Worm (Caenorhabditis elegans) whole organism, L3 larva: Measurements from ENCODE around the gene F08D12.12.

Experiments used
- ama-1 ChIP-seq: fragments of 150-350 bp; optimal IDR thresholded peaks from 2 replicates; lab custom pipeline; 2018
- ceh-28 ChIP-seq: fragments of 150-350 bp; optimal IDR thresholded peaks from 2 replicates; lab custom pipeline; 2014; ENCODE audit warnings: missing biosample characterization, missing genetic modification reagents, missing genetic modification characterization
- elt-1 ChIP-seq: fragments of 150-350 bp; optimal IDR thresholded peaks from 2 replicates; lab custom pipeline; 2014; ENCODE audit warnings: missing biosample characterization, missing genetic modification characterization
- hmg-11 ChIP-seq: sonication (generic microtip); optimal IDR thresholded peaks from 2 replicates; lab custom pipeline; 2016; ENCODE audit warnings: missing genetic modification characterization, missing compliant biosample characterization
- jun-1 ChIP-seq: fragments of 150-350 bp; optimal IDR thresholded peaks from 2 replicates; lab custom pipeline; 2014; ENCODE audit warnings: missing biosample characterization, missing genetic modification reagents, missing genetic modification characterization
- mdl-1 ChIP-seq: fragments of 150-350 bp; optimal IDR thresholded peaks from 2 replicates; lab custom pipeline; 2014; ENCODE audit warnings: missing biosample characterization, missing genetic modification characterization
- mml-1 ChIP-seq: fragments of 150-350 bp; sonication (generic microtip); optimal IDR thresholded peaks from 3 replicates; lab custom pipeline; 2014; ENCODE audit warnings: missing biosample characterization, missing genetic modification characterization
- nfya-1 ChIP-seq: sonication (generic microtip); optimal IDR thresholded peaks from 2 replicates; lab custom pipeline; 2017; ENCODE audit warnings: missing genetic modification characterization, mild to moderate bottlenecking, missing compliant biosample characterization, antibody characterized with exemption, moderate library complexity; ENCODE audit not compliant: insufficient read depth
- nhr-25 ChIP-seq: sonication (generic microtip); optimal IDR thresholded peaks from 2 replicates; lab custom pipeline; 2017; ENCODE audit warnings: missing biosample characterization, missing genetic modification characterization
- nhr-77 ChIP-seq: fragments of 150-350 bp; optimal IDR thresholded peaks from 2 replicates; lab custom pipeline; 2014; ENCODE audit warnings: missing biosample characterization, missing genetic modification characterization
- skn-1 ChIP-seq: fragments of 150-350 bp; optimal IDR thresholded peaks from 2 replicates; lab custom pipeline; 2014; ENCODE audit warnings: missing biosample characterization, missing genetic modification characterization
- unc-39 ChIP-seq: sonication (generic microtip); optimal IDR thresholded peaks from 4 replicates; lab custom pipeline; 2017; ENCODE audit warnings: missing biosample characterization, missing genetic modification characterization
- unc-62 ChIP-seq: fragments of 150-350 bp; sonication (generic microtip); optimal IDR thresholded peaks from 4 replicates; lab custom pipeline; 2014; ENCODE audit warnings: missing biosample characterization, missing genetic modification reagents, missing genetic modification characterization

DNA sequence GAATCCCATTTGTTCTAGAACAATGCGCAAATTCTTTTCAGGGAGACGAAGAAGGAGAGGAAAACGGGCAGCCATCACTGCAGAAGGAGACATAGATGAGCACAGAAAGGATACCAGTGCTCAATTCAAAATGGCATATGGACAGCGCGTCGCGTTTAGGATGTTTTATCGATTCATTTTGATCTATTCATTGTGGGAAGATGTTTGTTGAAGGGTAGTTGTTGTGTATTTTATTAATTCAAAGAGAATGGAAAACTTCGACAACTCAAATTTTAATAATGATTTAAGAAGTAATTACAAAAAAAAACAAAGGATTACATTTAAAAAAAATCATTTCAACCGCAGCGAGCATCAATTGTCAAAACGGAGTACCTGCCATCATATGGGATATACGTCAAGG is 14.7 kb downstream of the F08D12.12 start, which contains the start of gene sdz-10:
- no peak for TF ChIP-seq elt-1 (tag; lab: Kevin White, UChicago)
- no peak for TF ChIP-seq ceh-28 (tag; lab: Kevin White, UChicago)
- no peak for TF ChIP-seq nfya-1
- TF ChIP-seq mml-1 = no peak
- no peak for TF ChIP-seq unc-39
- no peak for TF ChIP-seq unc-62 (GFP tag; lab: Kevin White, UChicago)
- TF ChIP-seq mdl-1 (tag; lab: Kevin White, UChicago) = no peak
- no peak for TF ChIP-seq nhr-77
- TF ChIP-seq ama-1 (lab: Kevin White, UChicago) = no peak
- no peak for TF ChIP-seq hmg-11
- no peak for TF ChIP-seq jun-1 (tag; lab: Kevin White, UChicago)
- no peak for TF ChIP-seq skn-1 (tag; lab: Kevin White, UChicago)
- no peak for TF ChIP-seq nhr-25 (tag; lab: Kevin White, UChicago)
